Worm (Caenorhabditis elegans): Measurements from ENCODE around the gene sru-44.

DNA sequence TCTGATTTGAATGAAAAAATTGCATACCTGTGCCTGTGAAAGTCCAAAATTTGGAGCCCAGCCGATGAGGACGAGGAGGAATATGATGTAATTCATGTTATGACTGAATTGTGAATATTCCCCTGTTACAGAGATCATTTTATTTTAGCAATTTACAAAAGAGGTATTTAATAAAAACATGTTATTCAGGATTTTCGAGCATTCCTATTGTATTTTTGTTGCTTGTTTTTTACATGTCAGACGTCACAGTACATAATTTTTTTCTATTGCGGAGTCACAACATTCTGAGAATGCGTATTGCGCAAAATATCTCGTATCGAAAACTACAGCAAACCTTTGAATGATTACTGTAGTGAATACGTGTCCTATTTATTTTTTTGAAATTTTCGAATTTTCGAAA is 35.4 kb upstream of the sru-44 start, which contains the start of gene F36D3.14:
- no peak for TF ChIP-seq rnt-1 (tag; optimal IDR thresholded peaks at IDR 0.05)
- no peak for TF ChIP-seq sptf-1 (tag; optimal IDR thresholded peaks at IDR 0.05)
- TF ChIP-seq nhr-237 (tag; optimal IDR thresholded peaks at IDR 0.05) = no peak
- TF ChIP-seq elt-3 (tag; optimal IDR thresholded peaks at IDR 0.05) = no peak
- TF ChIP-seq ztf-11 (tag; optimal IDR thresholded peaks at IDR 0.05) = no peak
